Worm (Caenorhabditis elegans) whole organism, mixed stage, embryonic: Measurements from ENCODE around the gene adah-1.

Experiments
- blmp-1 ChIP-seq: fragments of 150-350 bp; optimal IDR thresholded peaks from 2 replicates; lab custom pipeline; 2014; ENCODE audit warnings: missing biosample characterization, missing genetic modification characterization
- lin-13 ChIP-seq: fragments of 150-350 bp; optimal IDR thresholded peaks from 2 replicates; lab custom pipeline; 2014; ENCODE audit warnings: missing biosample characterization, missing genetic modification characterization
- mab-5 ChIP-seq: fragments of 150-350 bp; optimal IDR thresholded peaks from 2 replicates; lab custom pipeline; 2014; ENCODE audit warnings: missing biosample characterization, missing genetic modification characterization
- nhr-28 ChIP-seq: fragments of 150-350 bp; optimal IDR thresholded peaks from 2 replicates; lab custom pipeline; 2014; ENCODE audit warnings: missing biosample characterization, missing genetic modification characterization
- snpc-4 ChIP-seq: fragments of 150-350 bp; optimal IDR thresholded peaks from 2 replicates; lab custom pipeline; 2014; ENCODE audit warnings: missing biosample characterization, missing genetic modification characterization

ce11 chrIV:7047762-7048178 is 23.8 kb downstream of the adah-1 start:
- TF ChIP-seq nhr-28 (tag; lab: Kevin White, UChicago) (no peak), lin-13 (tag; lab: Kevin White, UChicago) (no peak), snpc-4 (no peak), mab-5 (tag; lab: Kevin White, UChicago) (no peak), blmp-1 (tag; lab: Kevin White, UChicago) (no peak)
